Fruit fly (Drosophila melanogaster): Measurements from ENCODE around the gene Mcm6.

- TF ChIP-seq CG12768 (GFP tag; optimal IDR thresholded peaks at IDR 0.05), result no peak
- no peak for TF ChIP-seq CG33017 (tag; optimal IDR thresholded peaks at IDR 0.05)
- TF ChIP-seq kay (GFP tag; ENCODE audit: borderline replicate concordance), result no peak
Measured at dm6 chrX:6708580-6709199, 34.5 kb downstream of the Mcm6 start.

Data from whole organism, adult.